Worm (Caenorhabditis elegans) whole organism, L2 larva: Measurements from ENCODE around the gene srd-43.

Source experiments
- C34F6.9 ChIP-seq: fragments of 150-350 bp; optimal IDR thresholded peaks from 2 replicates; lab custom pipeline; 2014; ENCODE audit warnings: missing biosample characterization, missing genetic modification characterization
- F13H6.1 ChIP-seq: sonication (generic microtip); optimal IDR thresholded peaks from 2 replicates; lab custom pipeline; 2016; ENCODE audit warnings: missing genetic modification characterization, missing compliant biosample characterization
- R02D3.7 ChIP-seq: fragments of 150-350 bp; optimal IDR thresholded peaks from 2 replicates; lab custom pipeline; 2014; ENCODE audit warnings: missing biosample characterization, missing genetic modification characterization
- Y55F3AM.14 ChIP-seq: fragments of 200-800 bp; sonication (Bioruptor generic); optimal IDR thresholded peaks from 2 replicates; lab custom pipeline; 2018; ENCODE audit warnings: mild to moderate bottlenecking, missing genetic modification characterization, missing compliant biosample characterization
- ZK546.5 ChIP-seq: sonication (generic microtip); optimal IDR thresholded peaks from 2 replicates; lab custom pipeline; 2017; ENCODE audit warnings: missing biosample characterization, missing genetic modification characterization
- alr-1 ChIP-seq: fragments of 150-350 bp; optimal IDR thresholded peaks from 2 replicates; lab custom pipeline; 2014; ENCODE audit warnings: missing biosample characterization, missing genetic modification characterization
- aly-2 ChIP-seq: fragments of 150-350 bp; optimal IDR thresholded peaks from 2 replicates; lab custom pipeline; 2014; ENCODE audit warnings: missing biosample characterization, missing genetic modification characterization
- ama-1 ChIP-seq: fragments of 150-350 bp; optimal IDR thresholded peaks from 2 replicates; lab custom pipeline; 2018; ENCODE audit warnings: inconsistent platforms
- blmp-1 ChIP-seq: sonication (generic microtip); optimal IDR thresholded peaks from 2 replicates; lab custom pipeline; 2017; ENCODE audit warnings: missing genetic modification characterization, mild to moderate bottlenecking, missing compliant biosample characterization, antibody characterized with exemption, moderate library complexity; ENCODE audit not compliant: insufficient read depth
- ceh-16 ChIP-seq: fragments of 150-350 bp; optimal IDR thresholded peaks from 2 replicates; lab custom pipeline; 2014; ENCODE audit warnings: missing biosample characterization, missing genetic modification characterization
- ceh-82 ChIP-seq: fragments of 150-350 bp; optimal IDR thresholded peaks from 2 replicates; lab custom pipeline; 2014; ENCODE audit warnings: missing biosample characterization, missing genetic modification characterization
- crh-2 ChIP-seq: sonication (generic microtip); optimal IDR thresholded peaks from 2 replicates; lab custom pipeline; 2017; ENCODE audit warnings: missing biosample characterization, missing genetic modification characterization
- dmd-4 ChIP-seq: sonication (generic microtip); optimal IDR thresholded peaks from 2 replicates; lab custom pipeline; 2017; ENCODE audit warnings: missing biosample characterization, missing genetic modification characterization
- egl-27 ChIP-seq: sonication (generic microtip); optimal IDR thresholded peaks from 3 replicates; lab custom pipeline; 2017; ENCODE audit warnings: missing biosample characterization, missing genetic modification reagents, missing genetic modification characterization
- elt-1 ChIP-seq: fragments of 150-350 bp; optimal IDR thresholded peaks from 2 replicates; lab custom pipeline; 2014; ENCODE audit warnings: missing biosample characterization, missing genetic modification characterization
- elt-3 ChIP-seq: sonication (generic microtip); optimal IDR thresholded peaks from 2 replicates; lab custom pipeline; 2017; ENCODE audit warnings: missing biosample characterization, missing genetic modification characterization
- fos-1 ChIP-seq: fragments of 150-350 bp; optimal IDR thresholded peaks from 2 replicates; lab custom pipeline; 2014; ENCODE audit warnings: missing biosample characterization, missing genetic modification characterization
- gmeb-1 ChIP-seq: fragments of 150-350 bp; optimal IDR thresholded peaks from 2 replicates; lab custom pipeline; 2014; ENCODE audit warnings: missing biosample characterization, missing genetic modification characterization
- lin-11 ChIP-seq: fragments of 150-350 bp; sonication (generic microtip); optimal IDR thresholded peaks from 2 replicates; lab custom pipeline; 2014; ENCODE audit warnings: missing biosample characterization, missing genetic modification characterization, inconsistent platforms, mixed read lengths
- lin-13 ChIP-seq: fragments of 150-350 bp; optimal IDR thresholded peaks from 2 replicates; lab custom pipeline; 2014; ENCODE audit warnings: missing biosample characterization, missing genetic modification reagents, missing genetic modification characterization
- lin-39 ChIP-seq: fragments of 150-350 bp; optimal IDR thresholded peaks from 2 replicates; lab custom pipeline; 2014; ENCODE audit warnings: missing biosample characterization, missing genetic modification reagents, missing genetic modification characterization
- lsy-2 ChIP-seq, 2 experiments: fragments of 150-350 bp in 1 of 2; sonication (generic microtip) in 1 of 2; optimal IDR thresholded peaks; 2 replicates each; lab custom pipeline; 2014 to 2017; ENCODE audit warnings: missing biosample characterization in 2 of 2, missing genetic modification characterization in 2 of 2
- mab-5 ChIP-seq: fragments of 150-350 bp; optimal IDR thresholded peaks from 2 replicates; lab custom pipeline; 2014; ENCODE audit warnings: missing biosample characterization, missing genetic modification characterization
- mbf-1 ChIP-seq: sonication (generic microtip); optimal IDR thresholded peaks from 2 replicates; lab custom pipeline; 2017; ENCODE audit warnings: missing biosample characterization, missing genetic modification characterization
- mdl-1 ChIP-seq, 2 experiments: fragments of 150-350 bp in 1 of 2; sonication (generic microtip) in 1 of 2; optimal IDR thresholded peaks; 2 replicates each; lab custom pipeline; 2017; ENCODE audit warnings: missing biosample characterization in 2 of 2, missing genetic modification characterization in 2 of 2
- nhr-10 ChIP-seq: sonication (generic microtip); optimal IDR thresholded peaks from 2 replicates; lab custom pipeline; 2017; ENCODE audit warnings: missing biosample characterization, missing genetic modification characterization
- nhr-11 ChIP-seq: fragments of 150-350 bp; optimal IDR thresholded peaks from 2 replicates; lab custom pipeline; 2014; ENCODE audit warnings: missing biosample characterization, missing genetic modification characterization
- nhr-12 ChIP-seq: fragments of 150-350 bp; optimal IDR thresholded peaks from 2 replicates; lab custom pipeline; 2014; ENCODE audit warnings: missing biosample characterization, missing genetic modification characterization
- nhr-129 ChIP-seq: fragments of 150-350 bp; optimal IDR thresholded peaks from 2 replicates; lab custom pipeline; 2014; ENCODE audit warnings: missing biosample characterization, missing genetic modification characterization
- nhr-21 ChIP-seq: fragments of 150-350 bp; optimal IDR thresholded peaks from 2 replicates; lab custom pipeline; 2014; ENCODE audit warnings: missing biosample characterization, missing genetic modification characterization
- nhr-23 ChIP-seq: fragments of 150-350 bp; optimal IDR thresholded peaks from 2 replicates; lab custom pipeline; 2014; ENCODE audit warnings: missing biosample characterization, missing genetic modification reagents, missing genetic modification characterization
- nhr-237 ChIP-seq: fragments of 150-350 bp; optimal IDR thresholded peaks from 2 replicates; lab custom pipeline; 2014; ENCODE audit warnings: missing biosample characterization, missing genetic modification characterization
- nhr-25 ChIP-seq: fragments of 150-350 bp; sonication (generic microtip); optimal IDR thresholded peaks from 3 replicates; lab custom pipeline; 2014; ENCODE audit warnings: missing biosample characterization, missing genetic modification characterization
- nhr-6 ChIP-seq: fragments of 150-350 bp; optimal IDR thresholded peaks from 2 replicates; lab custom pipeline; 2014; ENCODE audit warnings: missing biosample characterization, missing genetic modification characterization
- nhr-77 ChIP-seq: fragments of 150-350 bp; optimal IDR thresholded peaks from 2 replicates; lab custom pipeline; 2014; ENCODE audit warnings: missing biosample characterization, missing genetic modification characterization
- peb-1 ChIP-seq: fragments of 150-350 bp; optimal IDR thresholded peaks from 2 replicates; lab custom pipeline; 2014; ENCODE audit warnings: missing biosample characterization, missing genetic modification characterization
- sem-4 ChIP-seq: fragments of 150-350 bp; optimal IDR thresholded peaks from 2 replicates; lab custom pipeline; 2014; ENCODE audit warnings: missing biosample characterization, missing genetic modification reagents, missing genetic modification characterization
- skn-1 ChIP-seq: sonication (generic microtip); optimal IDR thresholded peaks from 2 replicates; lab custom pipeline; 2017; ENCODE audit warnings: missing biosample characterization, missing genetic modification characterization
- sma-3 ChIP-seq: sonication (generic microtip); optimal IDR thresholded peaks from 2 replicates; lab custom pipeline; 2016; ENCODE audit warnings: missing genetic modification reagents, missing genetic modification characterization, missing compliant biosample characterization
- sma-9 ChIP-seq, 2 experiments: fragments of 150-350 bp in 1 of 2; sonication (generic microtip) in 1 of 2; optimal IDR thresholded peaks; 2 replicates each; lab custom pipeline; 2014 to 2016; ENCODE audit warnings: missing genetic modification characterization in 2 of 2, mild to moderate bottlenecking in 1 of 2, missing biosample characterization in 1 of 2, missing compliant biosample characterization in 1 of 2, missing genetic modification reagents in 1 of 2, moderate library complexity in 1 of 2
- snpc-4 ChIP-seq: fragments of 150-350 bp; optimal IDR thresholded peaks from 2 replicates; lab custom pipeline; 2014; ENCODE audit warnings: missing biosample characterization, missing genetic modification characterization
- unc-39 ChIP-seq: fragments of 150-350 bp; optimal IDR thresholded peaks from 2 replicates; lab custom pipeline; 2014; ENCODE audit warnings: missing biosample characterization, missing genetic modification characterization
- unc-55 ChIP-seq: fragments of 150-350 bp; sonication (generic microtip); optimal IDR thresholded peaks from 3 replicates; lab custom pipeline; 2014; ENCODE audit warnings: missing biosample characterization, missing genetic modification reagents, missing genetic modification characterization
- unc-62 ChIP-seq: fragments of 150-350 bp; optimal IDR thresholded peaks from 2 replicates; lab custom pipeline; 2014; ENCODE audit warnings: missing biosample characterization, missing genetic modification reagents, missing genetic modification characterization
- zag-1 ChIP-seq: fragments of 150-350 bp; optimal IDR thresholded peaks from 2 replicates; lab custom pipeline; 2014; ENCODE audit warnings: missing biosample characterization, missing genetic modification characterization
- ztf-1 ChIP-seq: fragments of 200-800 bp; sonication (Bioruptor generic); conservative IDR thresholded peaks from 2 replicates; pipeline ENCODE4 v1.3.6; 2022; ENCODE audit warnings: missing genetic modification characterization, missing compliant biosample characterization
- ztf-11 ChIP-seq: sonication (generic microtip); optimal IDR thresholded peaks from 2 replicates; lab custom pipeline; 2017; ENCODE audit warnings: missing biosample characterization, missing genetic modification characterization
- ztf-4 ChIP-seq: fragments of 150-350 bp; optimal IDR thresholded peaks from 2 replicates; lab custom pipeline; 2014; ENCODE audit warnings: missing biosample characterization, missing genetic modification characterization

srd-43 gene

DNA sequence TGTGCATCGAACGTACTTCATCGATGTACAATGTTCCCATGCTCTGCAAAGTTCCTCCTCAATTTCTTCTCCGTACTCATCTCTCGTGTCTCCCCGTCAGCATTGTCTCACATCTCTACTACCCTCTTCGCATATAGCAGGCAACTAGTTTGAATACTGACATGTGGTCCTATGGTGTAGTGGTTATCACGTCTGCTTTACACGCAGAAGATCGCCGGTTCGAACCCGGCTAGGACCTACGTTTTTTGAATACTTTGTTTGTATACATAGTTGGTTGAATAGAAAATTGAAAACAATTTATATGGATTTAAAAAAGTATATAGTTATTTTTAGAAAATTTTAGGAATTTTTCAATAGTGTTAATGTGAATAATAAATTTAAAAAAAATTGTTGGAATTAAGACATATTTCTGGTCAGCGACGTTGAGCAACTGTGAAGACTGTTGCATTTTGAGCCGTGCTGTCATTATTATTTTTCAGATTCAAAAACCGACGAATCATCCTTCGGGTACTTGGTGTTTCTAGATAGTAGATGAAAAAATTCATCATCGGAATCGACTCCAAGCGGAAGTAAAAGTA, 1.3 kb upstream of the srd-43 start:
- TF ChIP-seq egl-27 (tag; lab: Kevin White, UChicago) (peak; percentile 77), unc-39 (tag; lab: Kevin White, UChicago) (no peak), nhr-77 (no peak), ama-1 (lab: Kevin White, UChicago) (no peak), lsy-2 (tag; optimal IDR thresholded peaks at IDR 0.05; lab: Kevin White, UChicago) (peak in 1 of 2 experiments; percentile 58), mdl-1 (tag; optimal IDR thresholded peaks at IDR 0.05; lab: Kevin White, UChicago) (peak in 1 of 2 experiments; percentile 57), skn-1 (no peak), blmp-1 (tag; lab: Kevin White, UChicago) (no peak), nhr-129 (peak; percentile 93), sem-4 (no peak), unc-55 (GFP tag; lab: Kevin White, UChicago) (peak; percentile 90), nhr-25 (tag; lab: Kevin White, UChicago) (no peak), nhr-11 (no peak), R02D3.7 (tag; lab: Kevin White, UChicago) (no peak), aly-2 (no peak), nhr-237 (tag; lab: Kevin White, UChicago) (no peak), elt-3 (tag; lab: Kevin White, UChicago) (no peak), snpc-4 (tag; lab: Kevin White, UChicago) (peak; percentile 21), unc-62 (GFP tag; lab: Kevin White, UChicago) (no peak), ceh-16 (tag; lab: Kevin White, UChicago) (peak; percentile 36), nhr-10 (tag; lab: Kevin White, UChicago) (no peak), fos-1 (tag; lab: Kevin White, UChicago) (peak; percentile 87), nhr-21 (peak; percentile 89), elt-1 (tag; lab: Kevin White, UChicago) (no peak), ztf-1 (GFP tag; lab: Robert Waterston, UW) (no peak), nhr-6 (tag; lab: Kevin White, UChicago) (peak; percentile 73), ceh-82 (peak; percentile 53), alr-1 (tag; lab: Kevin White, UChicago) (no peak), lin-11 (peak; percentile 83), nhr-23 (tag; lab: Kevin White, UChicago) (no peak), dmd-4 (no peak), ZK546.5 (tag; lab: Kevin White, UChicago) (no peak), mab-5 (tag; lab: Kevin White, UChicago) (peak; percentile 73), ztf-4 (tag; lab: Kevin White, UChicago) (peak; percentile 43), crh-2 (tag; lab: Kevin White, UChicago) (peak; percentile 89), C34F6.9 (tag; lab: Kevin White, UChicago) (no peak), zag-1 (tag; lab: Kevin White, UChicago) (peak; percentile 65), peb-1 (tag; lab: Kevin White, UChicago) (no peak), lin-13 (GFP tag; lab: Kevin White, UChicago) (peak; percentile 75), ztf-11 (tag; lab: Kevin White, UChicago) (no peak), mbf-1 (peak; percentile 30), Y55F3AM.14 (peak; percentile 73), nhr-12 (tag; lab: Kevin White, UChicago) (no peak), F13H6.1 (peak; percentile 75), sma-3 (GFP tag; lab: Kevin White, UChicago) (peak; percentile 75), sma-9 (GFP tag; optimal IDR thresholded peaks at IDR 0.05; lab: Kevin White, UChicago) (peak; percentile 89), sma-9 (tag; optimal IDR thresholded peaks at IDR 0.05; lab: Kevin White, UChicago) (no peak), lin-39 (no peak), gmeb-1 (tag; lab: Kevin White, UChicago) (peak; percentile 65)
